Fruit fly (Drosophila melanogaster) whole organism, embryonic: ENCODE measurements around the gene ball.
A peak's percentile ranks its signal among the peaks of the same experiment; 100 is the strongest.

Source experiments
- Abd-B ChIP-seq: fragments of 200-800 bp; sonication (Bioruptor generic); optimal IDR thresholded peaks from 2 replicates; lab custom pipeline; 2018; ENCODE audit warnings: missing biosample characterization, mild to moderate bottlenecking, missing genetic modification characterization, moderate library complexity
- Asciz ChIP-seq: fragments of 200-800 bp; sonication (Bioruptor generic); optimal IDR thresholded peaks from 2 replicates; lab custom pipeline; 2017; ENCODE audit warnings: missing biosample characterization, mild to moderate bottlenecking, missing genetic modification characterization, missing genetic modification reagents
- B-H2 ChIP-seq: fragments of 200-800 bp; sonication (Bioruptor generic); optimal IDR thresholded peaks from 2 replicates; lab custom pipeline; 2018; ENCODE audit warnings: missing biosample characterization, mild to moderate bottlenecking, missing genetic modification characterization
- CG10565 ChIP-seq: fragments of 200-800 bp; sonication (Bioruptor generic); optimal IDR thresholded peaks from 3 replicates; lab custom pipeline; 2016; ENCODE audit warnings: missing biosample characterization, mild to moderate bottlenecking, missing genetic modification characterization
- CG10979 ChIP-seq: fragments of 200-800 bp; sonication (Bioruptor generic); optimal IDR thresholded peaks from 2 replicates; lab custom pipeline; 2018; ENCODE audit warnings: missing biosample characterization, mild to moderate bottlenecking, missing genetic modification characterization, moderate library complexity
- CG11085 ChIP-seq: fragments of 200-800 bp; sonication (Bioruptor generic); IDR thresholded peaks from 2 replicates; pipeline ENCODE4 v1.3.6; 2022; ENCODE audit warnings: missing biosample characterization, missing genetic modification characterization
- CG11723 ChIP-seq: fragments of 200-800 bp; sonication (Bioruptor generic); optimal IDR thresholded peaks from 2 replicates; lab custom pipeline; 2017; ENCODE audit warnings: missing biosample characterization, mild to moderate bottlenecking, missing genetic modification characterization
- CG12744 ChIP-seq: fragments of 200-800 bp; sonication (Bioruptor generic); optimal IDR thresholded peaks from 2 replicates; lab custom pipeline; 2016; ENCODE audit warnings: missing biosample characterization, missing genetic modification characterization
- CG13123 ChIP-seq: fragments of 200-800 bp; sonication (Bioruptor generic); optimal IDR thresholded peaks from 2 replicates; lab custom pipeline; 2016; ENCODE audit warnings: missing biosample characterization, missing genetic modification characterization
- CG14050 ChIP-seq: fragments of 200-800 bp; sonication (Bioruptor generic); IDR thresholded peaks from 3 replicates; pipeline ENCODE4 v1.3.6; 2022; ENCODE audit warnings: missing biosample characterization, missing genetic modification characterization
- CG1529 ChIP-seq: fragments of 200-800 bp; sonication (Bioruptor generic); optimal IDR thresholded peaks from 3 replicates; lab custom pipeline; 2018; ENCODE audit warnings: missing biosample characterization, missing genetic modification characterization
- CG15696 ChIP-seq: fragments of 200-800 bp; sonication (Bioruptor generic); optimal IDR thresholded peaks from 2 replicates; lab custom pipeline; 2019; ENCODE audit warnings: missing biosample characterization, mild to moderate bottlenecking, missing genetic modification characterization, moderate library complexity
- CG1603 ChIP-seq: fragments of 200-800 bp; sonication (Bioruptor generic); optimal IDR thresholded peaks from 2 replicates; lab custom pipeline; 2019; ENCODE audit warnings: missing biosample characterization, mild to moderate bottlenecking, missing genetic modification characterization, moderate library complexity
- CG1647 ChIP-seq: fragments of 200-800 bp; sonication (Bioruptor generic); optimal IDR thresholded peaks from 3 replicates; lab custom pipeline; 2016; ENCODE audit warnings: missing biosample characterization, missing genetic modification characterization
- CG2199 ChIP-seq: fragments of 200-800 bp; sonication (Bioruptor generic); IDR thresholded peaks from 3 replicates; pipeline ENCODE4 v1.3.6; 2022; ENCODE audit warnings: missing biosample characterization, missing genetic modification characterization
- CG2712 ChIP-seq: fragments of 200-800 bp; optimal IDR thresholded peaks from 3 replicates; lab custom pipeline; 2019; ENCODE audit warnings: missing biosample characterization, mild to moderate bottlenecking, missing genetic modification characterization, moderate library complexity
- CG30403 ChIP-seq: fragments of 200-800 bp; sonication (Bioruptor generic); optimal IDR thresholded peaks from 3 replicates; lab custom pipeline; 2016; ENCODE audit warnings: missing biosample characterization, missing genetic modification characterization
- CG31224 ChIP-seq: fragments of 200-800 bp; sonication (Bioruptor generic); IDR thresholded peaks from 2 replicates; pipeline ENCODE4 v1.3.6; 2022; ENCODE audit warnings: missing biosample characterization, missing genetic modification characterization
- CG31388 ChIP-seq: fragments of 200-800 bp; sonication (Bioruptor generic); optimal IDR thresholded peaks from 2 replicates; lab custom pipeline; 2016; ENCODE audit warnings: missing biosample characterization, missing genetic modification characterization
- CG32532 ChIP-seq: fragments of 200-800 bp; sonication (Bioruptor generic); IDR thresholded peaks from 2 replicates; pipeline ENCODE4 v1.3.6; 2022; ENCODE audit warnings: missing biosample characterization, missing genetic modification characterization
- CG4328 ChIP-seq: fragments of 200-800 bp; sonication (Bioruptor generic); optimal IDR thresholded peaks from 3 replicates; lab custom pipeline; 2017; ENCODE audit warnings: missing biosample characterization, missing genetic modification reagents, missing genetic modification characterization
- CG7987 ChIP-seq: fragments of 200-800 bp; sonication (Bioruptor generic); optimal IDR thresholded peaks from 2 replicates; lab custom pipeline; 2018; ENCODE audit warnings: missing biosample characterization, mild to moderate bottlenecking, missing genetic modification characterization, moderate library complexity
- CG8281 ChIP-seq: fragments of 200-800 bp; sonication (Bioruptor generic); optimal IDR thresholded peaks from 2 replicates; lab custom pipeline; 2018; ENCODE audit warnings: missing biosample characterization, mild to moderate bottlenecking, missing genetic modification characterization, moderate library complexity
- D19B ChIP-seq: fragments of 200-800 bp; sonication (Bioruptor generic); optimal IDR thresholded peaks from 2 replicates; lab custom pipeline; 2017; ENCODE audit warnings: missing biosample characterization, mild to moderate bottlenecking, missing genetic modification characterization
- ERR ChIP-seq: fragments of 200-800 bp; sonication (Bioruptor generic); optimal IDR thresholded peaks from 2 replicates; lab custom pipeline; 2016; ENCODE audit warnings: missing biosample characterization, missing genetic modification characterization
- Ets65A ChIP-seq: fragments of 200-800 bp; sonication (Bioruptor generic); peaks from one replicate; lab custom pipeline; 2016; ENCODE audit warnings: missing biosample characterization, missing genetic modification characterization
- Hey ChIP-seq: fragments of 200-800 bp; sonication (Bioruptor generic); optimal IDR thresholded peaks from 3 replicates; lab custom pipeline; 2018; ENCODE audit warnings: missing biosample characterization, mild to moderate bottlenecking, missing genetic modification characterization
- Hmx ChIP-seq: fragments of 200-800 bp; sonication (Bioruptor generic); optimal IDR thresholded peaks from 2 replicates; lab custom pipeline; 2016; ENCODE audit warnings: missing biosample characterization, missing genetic modification characterization
- NC2β ChIP-seq: fragments of 200-800 bp; sonication (Bioruptor generic); optimal IDR thresholded peaks from 2 replicates; lab custom pipeline; 2016; ENCODE audit warnings: missing biosample characterization, missing genetic modification characterization
- Opbp ChIP-seq: fragments of 200-800 bp; sonication (Bioruptor generic); IDR thresholded peaks from 3 replicates; pipeline ENCODE4 v1.3.6; 2022; ENCODE audit warnings: missing biosample characterization, missing genetic modification characterization; ENCODE audit not compliant: partially characterized antibody
- Ravus ChIP-seq: fragments of 200-800 bp; sonication (Bioruptor generic); IDR thresholded peaks from 2 replicates; pipeline ENCODE4 v1.3.6; 2022; ENCODE audit warnings: missing biosample characterization, missing genetic modification characterization
- Rx ChIP-seq: fragments of 200-800 bp; sonication (Bioruptor generic); IDR thresholded peaks from 2 replicates; pipeline ENCODE4 v1.3.6; 2022; ENCODE audit warnings: missing biosample characterization, missing genetic modification characterization
- Sry-δ ChIP-seq: fragments of 200-800 bp; sonication (Bioruptor generic); optimal IDR thresholded peaks from 2 replicates; lab custom pipeline; 2016; ENCODE audit warnings: missing biosample characterization, missing genetic modification characterization
- aop ChIP-seq: fragments of 200-800 bp; sonication (Bioruptor generic); IDR thresholded peaks from 2 replicates; pipeline ENCODE4 v1.3.6; 2022; ENCODE audit warnings: missing biosample characterization, missing genetic modification characterization
- ase ChIP-seq: fragments of 200-800 bp; sonication (Bioruptor generic); IDR thresholded peaks from 3 replicates; pipeline ENCODE4 v1.3.6; 2022; ENCODE audit warnings: missing biosample characterization, missing genetic modification characterization
- bab2 ChIP-seq: fragments of 200-800 bp; sonication (Bioruptor generic); optimal IDR thresholded peaks from 2 replicates; lab custom pipeline; 2016; ENCODE audit warnings: missing biosample characterization, missing genetic modification characterization
- caup ChIP-seq: fragments of 200-800 bp; sonication (Bioruptor generic); optimal IDR thresholded peaks from 3 replicates; lab custom pipeline; 2017; ENCODE audit warnings: missing biosample characterization, mild to moderate bottlenecking, missing genetic modification characterization, moderate library complexity; ENCODE audit not compliant: severe bottlenecking
- crp ChIP-seq, 2 experiments: fragments of 200-800 bp; sonication (Bioruptor generic); optimal IDR thresholded peaks; 2 replicates in 1 of 2; 3 replicates in 1 of 2; lab custom pipeline; 2017; ENCODE audit warnings: missing biosample characterization in 2 of 2, missing genetic modification characterization in 2 of 2, mild to moderate bottlenecking in 1 of 2, moderate library complexity in 1 of 2
- danr ChIP-seq: fragments of 200-800 bp; sonication (Bioruptor generic); IDR thresholded peaks from 2 replicates; pipeline ENCODE4 v1.3.6; 2022; ENCODE audit warnings: missing biosample characterization, missing genetic modification characterization
- fd64A ChIP-seq: fragments of 200-800 bp; sonication (Bioruptor generic); optimal IDR thresholded peaks from 3 replicates; lab custom pipeline; 2018; ENCODE audit warnings: missing biosample characterization, mild to moderate bottlenecking, missing genetic modification characterization
- ftz-f1 ChIP-seq: fragments of 200-800 bp; sonication (Bioruptor generic); optimal IDR thresholded peaks from 2 replicates; lab custom pipeline; 2016; ENCODE audit warnings: missing biosample characterization, missing genetic modification characterization
- gt ChIP-seq: fragments of 200-800 bp; sonication (Bioruptor generic); IDR thresholded peaks from 2 replicates; pipeline ENCODE4 v1.3.6; 2022; ENCODE audit warnings: missing biosample characterization, missing genetic modification characterization
- hb ChIP-seq: fragments of 200-800 bp; sonication (Bioruptor generic); IDR thresholded peaks from 3 replicates; pipeline ENCODE4 v1.3.6; 2022; ENCODE audit warnings: missing biosample characterization, missing genetic modification characterization; ENCODE audit not compliant: partially characterized antibody
- her ChIP-seq: fragments of 200-800 bp; sonication (Bioruptor generic); optimal IDR thresholded peaks from 2 replicates; lab custom pipeline; 2016; ENCODE audit warnings: missing biosample characterization, missing genetic modification characterization
- jumu ChIP-seq: fragments of 200-800 bp; sonication (Bioruptor generic); optimal IDR thresholded peaks from 3 replicates; lab custom pipeline; 2016; ENCODE audit warnings: missing biosample characterization, missing genetic modification characterization
- kay ChIP-seq: fragments of 200-800 bp; sonication (Bioruptor generic); optimal IDR thresholded peaks from 2 replicates; lab custom pipeline; 2016; ENCODE audit warnings: missing biosample characterization, missing genetic modification characterization
- onecut ChIP-seq: fragments of 200-800 bp; sonication (Bioruptor generic); IDR thresholded peaks from 2 replicates; pipeline ENCODE4 v1.3.6; 2022; ENCODE audit warnings: missing biosample characterization, missing genetic modification characterization
- org-1 ChIP-seq: fragments of 200-800 bp; sonication (Bioruptor generic); optimal IDR thresholded peaks from 2 replicates; lab custom pipeline; 2017; ENCODE audit warnings: missing biosample characterization, missing genetic modification characterization
- unc-4 ChIP-seq: fragments of 200-800 bp; sonication (Bioruptor generic); IDR thresholded peaks from 2 replicates; pipeline ENCODE4 v1.3.6; 2022; ENCODE audit warnings: missing biosample characterization, missing genetic modification characterization; ENCODE audit not compliant: partially characterized antibody
- vnd ChIP-seq: fragments of 200-800 bp; sonication (Bioruptor generic); IDR thresholded peaks from 3 replicates; pipeline ENCODE4 v1.3.6; 2022; ENCODE audit warnings: missing biosample characterization, missing genetic modification characterization; ENCODE audit not compliant: partially characterized antibody

Gene ball

DNA sequence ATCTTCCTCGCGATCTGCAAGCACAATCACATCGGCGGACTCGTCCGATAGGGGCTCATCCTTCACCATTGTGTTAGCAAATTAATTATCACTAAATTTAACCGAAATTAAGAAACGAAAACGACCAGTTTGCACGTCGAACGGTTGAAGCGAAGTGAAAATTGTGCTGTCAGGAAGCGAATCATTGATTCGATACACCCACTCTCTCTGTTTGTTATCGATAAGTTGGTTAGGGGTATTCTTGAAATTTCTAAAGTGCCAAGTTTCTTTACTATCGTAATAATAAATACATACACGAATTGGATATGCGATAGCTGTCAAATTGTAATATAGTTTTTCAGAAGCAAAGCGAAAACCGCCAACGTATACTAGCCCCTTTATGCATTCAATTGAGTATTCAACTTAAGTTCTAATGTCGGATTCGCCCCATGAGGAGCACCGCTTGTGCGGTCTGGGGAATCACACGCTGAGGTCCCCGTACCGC, 9.0 kb upstream of the ball start, which contains the start of gene Rb97D (continued):
- TF ChIP-seq ase (peak; percentile 55; the same call in 2 of the 3 replicates), B-H2 (GFP tag; lab: Kevin White, UChicago) (peak; percentile 73), CG11723 (GFP tag; lab: Kevin White, UChicago) (peak; percentile 26), CG10565 (GFP tag; lab: Kevin White, UChicago) (no peak), vnd (GFP tag; lab: Robert Waterston, UW) (peak; percentile 82), CG30403 (GFP tag; lab: Kevin White, UChicago) (peak; percentile 84), CG1529 (GFP tag; lab: Kevin White, UChicago) (peak; percentile 49), org-1 (no peak), jumu (GFP tag; lab: Kevin White, UChicago) (peak; percentile 29), CG10979 (peak; percentile 59), Opbp (peak; percentile 83; the same call in 2 of the 3 replicates), hb (GFP tag; lab: Robert Waterston, UW) (peak; percentile 77), Ravus (GFP tag; lab: Robert Waterston, UW) (no peak), bab2 (GFP tag; lab: Kevin White, UChicago) (peak; percentile 70), CG2712 (peak; percentile 79), CG32532 (GFP tag; lab: Robert Waterston, UW) (peak; percentile 83), Sry-δ (GFP tag; lab: Kevin White, UChicago) (peak; percentile 72), Rx (GFP tag; lab: Robert Waterston, UW) (peak; percentile 19; the same call in 1 of the 2 replicates), CG31388 (GFP tag; lab: Kevin White, UChicago) (no peak), CG4328 (peak; percentile 39), CG7987 (GFP tag; lab: Kevin White, UChicago) (no peak), Abd-B (GFP tag; lab: Kevin White, UChicago) (no peak), aop (no peak), CG12744 (GFP tag; lab: Kevin White, UChicago) (peak; percentile 61), CG2199 (GFP tag; lab: Robert Waterston, UW) (0 out of 3 replicates have a peak, but pooled peaks have one; percentile 37), danr (GFP tag; lab: Robert Waterston, UW) (no peak), ERR (GFP tag; lab: Kevin White, UChicago) (no peak), CG13123 (GFP tag; lab: Kevin White, UChicago) (peak; percentile 24), unc-4 (GFP tag; lab: Robert Waterston, UW) (peak; percentile 88), CG14050 (GFP tag; lab: Robert Waterston, UW) (peak; percentile 47; the same call in 2 of the 3 replicates), fd64A (GFP tag; lab: Kevin White, UChicago) (no peak), caup (peak; percentile 78), Hey (tag; lab: Kevin White, UChicago) (peak; percentile 15), CG8281 (tag; lab: Kevin White, UChicago) (no peak), CG1603 (tag; lab: Kevin White, UChicago) (peak; percentile 70), CG1647 (GFP tag; lab: Kevin White, UChicago) (peak; percentile 54), Hmx (GFP tag; lab: Kevin White, UChicago) (peak; percentile 60), CG15696 (tag; lab: Kevin White, UChicago) (peak; percentile 75), Ets65A (GFP tag; lab: Kevin White, UChicago) (peak; percentile 96), her (GFP tag; lab: Kevin White, UChicago) (peak; percentile 66), CG31224 (GFP tag; lab: Robert Waterston, UW) (peak; percentile 64), ftz-f1 (GFP tag; lab: Kevin White, UChicago) (no peak), CG11085 (GFP tag; lab: Robert Waterston, UW) (peak; percentile 61; the same call in 1 of the 2 replicates), D19B (GFP tag; lab: Kevin White, UChicago) (no peak), gt (GFP tag; lab: Robert Waterston, UW) (no peak), onecut (GFP tag; lab: Robert Waterston, UW) (peak; percentile 78), NC2β (GFP tag; lab: Kevin White, UChicago) (peak; percentile 47), crp (GFP tag; optimal IDR thresholded peaks at IDR 0.05; lab: Kevin White, UChicago) (peak in 1 of 2 experiments; percentile 55), kay (peak; percentile 43), Asciz (GFP tag; lab: Kevin White, UChicago) (peak; percentile 8)
